Fruit fly (Drosophila melanogaster) whole organism, prepupa: ENCODE data around the gene Bre1.

Experiments used
- CG11902 ChIP-seq: fragments of 200-800 bp; sonication (Bioruptor generic); optimal IDR thresholded peaks from 3 replicates; lab custom pipeline; 2016; ENCODE audit warnings: missing biosample characterization, missing genetic modification characterization
- CG16779 ChIP-seq: fragments of 200-800 bp; sonication (Bioruptor generic); optimal IDR thresholded peaks from 3 replicates; lab custom pipeline; 2017; ENCODE audit warnings: missing biosample characterization, mild to moderate bottlenecking, missing genetic modification characterization
- CG3919 ChIP-seq: fragments of 200-800 bp; sonication (Bioruptor generic); optimal IDR thresholded peaks from 3 replicates; lab custom pipeline; 2016; ENCODE audit warnings: missing biosample characterization, missing genetic modification characterization
- CG6163 ChIP-seq: fragments of 200-800 bp; sonication (Bioruptor generic); IDR thresholded peaks from 3 replicates; pipeline ENCODE4 v1.3.6; 2022; ENCODE audit warnings: missing biosample characterization, missing genetic modification characterization
- CG6792 ChIP-seq: fragments of 200-800 bp; sonication (Bioruptor generic); optimal IDR thresholded peaks from 3 replicates; lab custom pipeline; 2016; ENCODE audit warnings: missing biosample characterization, missing genetic modification characterization
- CG8319 ChIP-seq: fragments of 200-800 bp; sonication (Bioruptor generic); optimal IDR thresholded peaks from 3 replicates; lab custom pipeline; 2016; ENCODE audit warnings: missing biosample characterization, missing genetic modification characterization
- Eip93F ChIP-seq: fragments of 200-800 bp; sonication (Bioruptor generic); optimal IDR thresholded peaks from 2 replicates; lab custom pipeline; 2016; ENCODE audit warnings: missing biosample characterization, mild to moderate bottlenecking, missing genetic modification characterization
- Met ChIP-seq: fragments of 200-800 bp; sonication (Bioruptor generic); optimal IDR thresholded peaks from 3 replicates; lab custom pipeline; 2016; ENCODE audit warnings: missing biosample characterization, missing genetic modification characterization
- OdsH ChIP-seq: fragments of 200-800 bp; sonication (Bioruptor generic); optimal IDR thresholded peaks from 3 replicates; lab custom pipeline; 2016; ENCODE audit warnings: missing biosample characterization, missing genetic modification characterization
- achi ChIP-seq: fragments of 200-800 bp; sonication (Bioruptor generic); optimal IDR thresholded peaks from 3 replicates; lab custom pipeline; 2016; ENCODE audit warnings: missing biosample characterization, missing genetic modification characterization
- fd59A ChIP-seq: fragments of 200-800 bp; sonication (Bioruptor generic); optimal IDR thresholded peaks from 2 replicates; lab custom pipeline; 2017; ENCODE audit warnings: missing biosample characterization, mild to moderate bottlenecking, missing genetic modification characterization, missing genetic modification reagents
- net ChIP-seq: fragments of 200-800 bp; sonication (Bioruptor generic); optimal IDR thresholded peaks from 3 replicates; lab custom pipeline; 2016; ENCODE audit warnings: missing biosample characterization, missing genetic modification characterization
- spab ChIP-seq: fragments of 200-800 bp; sonication (Bioruptor generic); optimal IDR thresholded peaks from 2 replicates; lab custom pipeline; 2017; ENCODE audit warnings: missing biosample characterization, mild to moderate bottlenecking, missing genetic modification characterization, missing genetic modification reagents
- svp ChIP-seq: fragments of 200-800 bp; sonication (Bioruptor generic); peaks from one replicate; lab custom pipeline; 2016; ENCODE audit warnings: missing biosample characterization, missing genetic modification characterization

DNA sequence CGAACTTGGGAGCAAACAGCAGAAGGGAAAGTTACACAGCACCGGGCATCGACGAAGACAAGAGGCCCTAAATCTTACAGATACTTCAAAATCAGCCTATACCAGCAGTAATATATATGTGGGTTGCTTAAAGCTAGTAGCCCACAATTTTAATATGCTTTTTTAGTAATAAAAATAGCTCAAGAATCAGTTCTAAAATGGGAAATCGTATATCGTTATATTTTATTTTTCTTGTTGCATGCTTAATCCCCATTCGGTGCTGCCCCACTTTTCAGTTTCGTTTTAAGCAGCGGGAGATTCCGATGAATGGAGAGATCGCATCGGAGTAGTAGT, 14.1 kb upstream of the Bre1 start:
- peak; percentile 81 for TF ChIP-seq CG6792 (GFP tag; lab: Kevin White, UChicago)
- peak; percentile 86 for TF ChIP-seq OdsH (GFP tag; lab: Kevin White, UChicago)
- peak; percentile 82 for TF ChIP-seq fd59A
- peak; percentile 83 for TF ChIP-seq CG3919 (GFP tag; lab: Kevin White, UChicago)
- TF ChIP-seq CG8319 (GFP tag; lab: Kevin White, UChicago), result peak; percentile 73
- TF ChIP-seq svp, result peak; percentile 82
- peak; percentile 71 for TF ChIP-seq net (GFP tag; lab: Kevin White, UChicago)
- peak; percentile 56 for TF ChIP-seq CG16779 (tag; lab: Kevin White, UChicago)
- peak; percentile 79 for TF ChIP-seq achi (GFP tag; lab: Kevin White, UChicago)
- no peak for TF ChIP-seq Eip93F (GFP tag; lab: Kevin White, UChicago)
- peak; percentile 72 for TF ChIP-seq CG6163 (GFP tag; lab: Robert Waterston, UW)
- TF ChIP-seq CG11902 (GFP tag; lab: Kevin White, UChicago), result peak; percentile 66
- TF ChIP-seq Met (GFP tag; lab: Kevin White, UChicago), result no peak
- peak; percentile 80 for TF ChIP-seq spab (GFP tag; lab: Kevin White, UChicago)
